Fruit fly (Drosophila melanogaster) whole organism, embryonic: ENCODE data around the gene Spn28Dc.
A peak's percentile ranks its signal among the peaks of the same experiment; 100 is the strongest.

Experiments
- Adf1 ChIP-seq: fragments of 200-800 bp; sonication (Bioruptor generic); IDR thresholded peaks from 2 replicates; pipeline ENCODE4 v1.3.6; 2022; ENCODE audit warnings: missing biosample characterization, missing genetic modification characterization
- Atf6 ChIP-seq: fragments of 200-800 bp; sonication (Bioruptor generic); IDR thresholded peaks from 2 replicates; pipeline ENCODE4 v1.3.6; 2022; ENCODE audit warnings: missing biosample characterization, missing genetic modification characterization
- BEAF-32 ChIP-seq: fragments of 200-800 bp; sonication (Bioruptor generic); optimal IDR thresholded peaks from 3 replicates; lab custom pipeline; 2017; ENCODE audit warnings: missing biosample characterization, missing genetic modification characterization, mild to moderate bottlenecking, moderate library complexity, missing genetic modification reagents
- CG11695 ChIP-seq: fragments of 200-800 bp; sonication (Bioruptor generic); IDR thresholded peaks from 3 replicates; pipeline ENCODE4 v1.3.6; 2022; ENCODE audit warnings: missing biosample characterization, missing genetic modification characterization
- CG12219 ChIP-seq: fragments of 200-800 bp; sonication (Bioruptor generic); optimal IDR thresholded peaks from 3 replicates; lab custom pipeline; 2018; ENCODE audit warnings: missing biosample characterization, mild to moderate bottlenecking, missing genetic modification characterization
- CG12299 ChIP-seq: fragments of 200-800 bp; sonication (Bioruptor generic); optimal IDR thresholded peaks from 2 replicates; lab custom pipeline; 2018; ENCODE audit warnings: missing biosample characterization, mild to moderate bottlenecking, missing genetic modification characterization
- CG12942 ChIP-seq: fragments of 200-800 bp; sonication (Bioruptor generic); optimal IDR thresholded peaks from 3 replicates; lab custom pipeline; 2016; ENCODE audit warnings: missing biosample characterization, missing genetic modification characterization
- CG13287 ChIP-seq: fragments of 200-800 bp; sonication (Bioruptor generic); IDR thresholded peaks from 2 replicates; pipeline ENCODE4 v1.3.6; 2022; ENCODE audit warnings: missing biosample characterization, missing genetic modification characterization; ENCODE audit not compliant: partially characterized antibody
- CG13894 ChIP-seq: fragments of 200-800 bp; sonication (Bioruptor generic); optimal IDR thresholded peaks from 3 replicates; lab custom pipeline; 2018; ENCODE audit warnings: missing biosample characterization, mild to moderate bottlenecking, missing genetic modification characterization, moderate library complexity
- CG14710 ChIP-seq: fragments of 200-800 bp; sonication (Bioruptor generic); optimal IDR thresholded peaks from 3 replicates; lab custom pipeline; 2019; ENCODE audit warnings: missing biosample characterization, mild to moderate bottlenecking, missing genetic modification characterization, moderate library complexity
- CG17802 ChIP-seq: fragments of 200-800 bp; sonication (Bioruptor generic); optimal IDR thresholded peaks from 2 replicates; lab custom pipeline; 2018; ENCODE audit warnings: missing biosample characterization, mild to moderate bottlenecking, missing genetic modification characterization, moderate library complexity
- CG18476 ChIP-seq: fragments of 200-800 bp; sonication (Bioruptor generic); optimal IDR thresholded peaks from 2 replicates; lab custom pipeline; 2016; ENCODE audit warnings: missing biosample characterization, mild to moderate bottlenecking, missing genetic modification characterization
- CG2678 ChIP-seq: fragments of 200-800 bp; sonication (Bioruptor generic); optimal IDR thresholded peaks from 3 replicates; lab custom pipeline; 2019; ENCODE audit warnings: missing biosample characterization, mild to moderate bottlenecking, missing genetic modification characterization, moderate library complexity
- CG2875 ChIP-seq: fragments of 200-800 bp; sonication (Bioruptor generic); optimal IDR thresholded peaks from 2 replicates; lab custom pipeline; 2017; ENCODE audit warnings: missing biosample characterization, mild to moderate bottlenecking, missing genetic modification characterization, missing genetic modification reagents
- CG3838 ChIP-seq: fragments of 200-800 bp; sonication (Bioruptor generic); optimal IDR thresholded peaks from 3 replicates; lab custom pipeline; 2016; ENCODE audit warnings: missing biosample characterization, missing genetic modification characterization
- CG4328 ChIP-seq: fragments of 200-800 bp; sonication (Bioruptor generic); optimal IDR thresholded peaks from 3 replicates; lab custom pipeline; 2017; ENCODE audit warnings: missing biosample characterization, missing genetic modification reagents, missing genetic modification characterization
- CG5245 ChIP-seq: fragments of 200-800 bp; sonication (Bioruptor generic); optimal IDR thresholded peaks from 3 replicates; lab custom pipeline; 2016; ENCODE audit warnings: missing biosample characterization, missing genetic modification characterization
- CG5953 ChIP-seq: fragments of 200-800 bp; sonication (Bioruptor generic); IDR thresholded peaks from 2 replicates; pipeline ENCODE4 v1.3.6; 2022; ENCODE audit warnings: missing biosample characterization, missing genetic modification characterization
- CG6683 ChIP-seq: fragments of 200-800 bp; sonication (Bioruptor generic); optimal IDR thresholded peaks from 2 replicates; lab custom pipeline; 2017; ENCODE audit warnings: missing biosample characterization, mild to moderate bottlenecking, missing genetic modification characterization, missing genetic modification reagents
- CG7928 ChIP-seq: fragments of 200-800 bp; sonication (Bioruptor generic); optimal IDR thresholded peaks from 2 replicates; lab custom pipeline; 2017; ENCODE audit warnings: missing biosample characterization, mild to moderate bottlenecking, missing genetic modification characterization
- CG7963 ChIP-seq: fragments of 200-800 bp; sonication (Bioruptor generic); IDR thresholded peaks from 3 replicates; pipeline ENCODE4 v1.3.6; 2022; ENCODE audit warnings: missing biosample characterization, missing genetic modification characterization; ENCODE audit not compliant: partially characterized antibody
- CG9727 ChIP-seq: fragments of 200-800 bp; sonication (Bioruptor generic); optimal IDR thresholded peaks from 3 replicates; lab custom pipeline; 2017; ENCODE audit warnings: missing biosample characterization, mild to moderate bottlenecking, missing genetic modification characterization
- Gug ChIP-seq: fragments of 200-800 bp; sonication (Bioruptor generic); IDR thresholded peaks from 4 replicates; pipeline ENCODE4 v1.3.6; 2022; ENCODE audit warnings: missing biosample characterization, missing genetic modification characterization
- Lpt ChIP-seq: fragments of >200 bp; optimal IDR thresholded peaks from 2 replicates; lab custom pipeline; 2018; ENCODE audit warnings: missing biosample characterization, missing genetic modification characterization
- Pdp1 ChIP-seq, 2 experiments: fragments of 200-800 bp; sonication (Bioruptor generic); optimal IDR thresholded peaks; 3 replicates each; lab custom pipeline; 2016; ENCODE audit warnings: missing biosample characterization in 2 of 2, missing genetic modification characterization in 2 of 2, mild to moderate bottlenecking in 1 of 2, moderate library complexity in 1 of 2
- Six4 ChIP-seq: fragments of 200-800 bp; sonication (Bioruptor generic); optimal IDR thresholded peaks from 2 replicates; lab custom pipeline; 2016; ENCODE audit warnings: missing biosample characterization, missing genetic modification characterization
- YL-1 ChIP-seq: fragments of 200-800 bp; sonication (Bioruptor generic); optimal IDR thresholded peaks from 3 replicates; lab custom pipeline; 2017; ENCODE audit warnings: missing biosample characterization, mild to moderate bottlenecking, missing genetic modification characterization
- abd-A ChIP-seq: fragments of 200-800 bp; sonication (Bioruptor generic); optimal IDR thresholded peaks from 3 replicates; lab custom pipeline; 2019; ENCODE audit warnings: missing biosample characterization, mild to moderate bottlenecking, missing genetic modification characterization, moderate library complexity
- ac ChIP-seq: fragments of 200-800 bp; sonication (Bioruptor generic); optimal IDR thresholded peaks from 3 replicates; lab custom pipeline; 2017; ENCODE audit warnings: missing biosample characterization, mild to moderate bottlenecking, missing genetic modification characterization
- ase ChIP-seq: fragments of 200-800 bp; sonication (Bioruptor generic); IDR thresholded peaks from 3 replicates; pipeline ENCODE4 v1.3.6; 2022; ENCODE audit warnings: missing biosample characterization, missing genetic modification characterization
- bigmax ChIP-seq: fragments of 200-800 bp; sonication (Bioruptor generic); optimal IDR thresholded peaks from 2 replicates; lab custom pipeline; 2018; ENCODE audit warnings: missing biosample characterization, mild to moderate bottlenecking, missing genetic modification characterization
- bsh ChIP-seq, 2 experiments: fragments of 200-800 bp; sonication (Bioruptor generic); optimal IDR thresholded peaks; 2 replicates each; lab custom pipeline; 2017 to 2018; ENCODE audit warnings: mild to moderate bottlenecking in 2 of 2, missing biosample characterization in 2 of 2, missing genetic modification characterization in 2 of 2, moderate library complexity in 1 of 2
- cg ChIP-seq: fragments of 200-800 bp; sonication (Bioruptor generic); optimal IDR thresholded peaks from 3 replicates; lab custom pipeline; 2019; ENCODE audit warnings: missing biosample characterization, mild to moderate bottlenecking, missing genetic modification characterization, moderate library complexity
- dan ChIP-seq: fragments of 200-800 bp; sonication (Bioruptor generic); IDR thresholded peaks from 2 replicates; pipeline ENCODE4 v1.3.6; 2022; ENCODE audit warnings: missing biosample characterization, missing genetic modification characterization
- dati ChIP-seq: fragments of 200-800 bp; sonication (Bioruptor generic); IDR thresholded peaks from 2 replicates; pipeline ENCODE4 v1.3.6; 2022; ENCODE audit warnings: missing biosample characterization, missing genetic modification characterization
- dmrt11E ChIP-seq: fragments of 200-800 bp; sonication (Bioruptor generic); optimal IDR thresholded peaks from 3 replicates; lab custom pipeline; 2018; ENCODE audit warnings: missing biosample characterization, mild to moderate bottlenecking, missing genetic modification characterization, moderate library complexity
- ems ChIP-seq: fragments of 200-800 bp; sonication (Bioruptor generic); optimal IDR thresholded peaks from 3 replicates; lab custom pipeline; 2016; ENCODE audit warnings: missing biosample characterization, missing genetic modification characterization
- kni ChIP-seq: fragments of 200-800 bp; sonication (Bioruptor generic); optimal IDR thresholded peaks from 3 replicates; lab custom pipeline; 2017; ENCODE audit warnings: mild to moderate bottlenecking, missing biosample characterization, missing genetic modification reagents, missing genetic modification characterization
- nom ChIP-seq: fragments of 200-800 bp; sonication (Bioruptor generic); optimal IDR thresholded peaks from 2 replicates; lab custom pipeline; 2017; ENCODE audit warnings: missing biosample characterization, missing genetic modification characterization, mild to moderate bottlenecking, moderate library complexity, missing genetic modification reagents
- org-1 ChIP-seq: fragments of 200-800 bp; sonication (Bioruptor generic); optimal IDR thresholded peaks from 2 replicates; lab custom pipeline; 2017; ENCODE audit warnings: missing biosample characterization, missing genetic modification characterization
- pnt ChIP-seq: fragments of 200-800 bp; sonication (Bioruptor generic); optimal IDR thresholded peaks from 3 replicates; lab custom pipeline; 2016; ENCODE audit warnings: missing biosample characterization, missing genetic modification characterization
- salm ChIP-seq: fragments of 200-800 bp; sonication (Bioruptor generic); optimal IDR thresholded peaks from 2 replicates; lab custom pipeline; 2018; ENCODE audit warnings: missing biosample characterization, mild to moderate bottlenecking, missing genetic modification characterization
- sim ChIP-seq: fragments of 200-800 bp; sonication (Bioruptor generic); IDR thresholded peaks from 2 replicates; pipeline ENCODE4 v1.3.6; 2022; ENCODE audit warnings: missing biosample characterization, missing genetic modification characterization
- sna ChIP-seq: fragments of 200-800 bp; sonication (Bioruptor generic); IDR thresholded peaks from 2 replicates; pipeline ENCODE4 v1.3.6; 2022; ENCODE audit warnings: missing biosample characterization, missing genetic modification characterization; ENCODE audit not compliant: partially characterized antibody
- stc ChIP-seq: fragments of 200-800 bp; sonication (Bioruptor generic); IDR thresholded peaks from 2 replicates; pipeline ENCODE4 v1.3.6; 2022; ENCODE audit warnings: missing biosample characterization, missing genetic modification characterization
- tap ChIP-seq: fragments of 200-800 bp; optimal IDR thresholded peaks from 3 replicates; lab custom pipeline; 2019; ENCODE audit warnings: missing biosample characterization, mild to moderate bottlenecking, missing genetic modification characterization, moderate library complexity
- tup ChIP-seq: fragments of 200-800 bp; sonication (Bioruptor generic); optimal IDR thresholded peaks from 2 replicates; lab custom pipeline; 2016; ENCODE audit warnings: missing biosample characterization, mild to moderate bottlenecking, missing genetic modification characterization, moderate library complexity
- zen ChIP-seq: fragments of 200-800 bp; sonication (Bioruptor generic); optimal IDR thresholded peaks from 3 replicates; lab custom pipeline; 2018; ENCODE audit warnings: missing biosample characterization, mild to moderate bottlenecking, missing genetic modification characterization, moderate library complexity
- zfh1 ChIP-seq: fragments of 200-800 bp; sonication (Bioruptor generic); IDR thresholded peaks from 3 replicates; pipeline ENCODE4 v1.3.6; 2022; ENCODE audit warnings: missing biosample characterization, missing genetic modification characterization
- zfh2 ChIP-seq: fragments of 200-800 bp; sonication (Bioruptor generic); optimal IDR thresholded peaks from 2 replicates; lab custom pipeline; 2016; ENCODE audit warnings: missing biosample characterization, missing genetic modification characterization

The Spn28Dc gene

DNA sequence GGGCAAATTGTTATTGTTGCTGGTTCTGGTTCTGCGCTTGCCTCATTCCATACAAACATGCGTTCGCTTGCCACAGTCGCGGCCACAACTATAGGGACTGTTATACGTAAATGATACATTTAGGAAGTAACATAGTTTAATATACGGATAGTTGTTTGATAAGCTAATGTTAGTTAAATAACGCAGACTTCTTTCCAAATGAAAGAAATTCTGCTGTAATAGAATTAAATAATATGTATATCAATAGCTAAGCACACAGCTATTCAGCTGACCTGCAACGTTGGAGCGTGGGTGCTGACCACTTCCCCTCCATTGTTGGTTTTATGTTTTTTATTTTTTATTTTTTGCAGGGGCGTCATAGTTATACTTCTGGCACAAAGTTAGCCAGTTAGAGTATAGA, 27.7 kb upstream of the Spn28Dc start:
- peak; percentile 34 to 57 for TF ChIP-seq bsh (GFP tag; optimal IDR thresholded peaks at IDR 0.05; lab: Kevin White, UChicago)
- TF ChIP-seq tap (tag; lab: Kevin White, UChicago) = peak; percentile 66
- TF ChIP-seq CG13894 (tag; lab: Kevin White, UChicago) = no peak
- no peak for TF ChIP-seq CG7963
- TF ChIP-seq sna = no peak
- TF ChIP-seq bigmax (GFP tag; lab: Kevin White, UChicago) = no peak
- TF ChIP-seq Atf6 (GFP tag; lab: Robert Waterston, UW) = peak; percentile 65
- TF ChIP-seq dmrt11E = peak; percentile 44
- peak; percentile 72 for TF ChIP-seq CG2678
- TF ChIP-seq org-1 = peak; percentile 49
- peak; percentile 36 for TF ChIP-seq CG14710
- TF ChIP-seq salm (tag; lab: Kevin White, UChicago) = no peak
- no peak for TF ChIP-seq CG13287 (GFP tag; lab: Robert Waterston, UW)
- no peak for TF ChIP-seq sim (GFP tag; lab: Robert Waterston, UW)
- peak; percentile 72 for TF ChIP-seq CG12219 (GFP tag; lab: Kevin White, UChicago)
- peak; percentile 13; the same call in 1 of the 2 replicates for TF ChIP-seq Adf1 (GFP tag; lab: Robert Waterston, UW)
- TF ChIP-seq CG3838 (GFP tag; lab: Kevin White, UChicago) = no peak
- TF ChIP-seq cg (GFP tag; lab: Kevin White, UChicago) = no peak
- TF ChIP-seq CG9727 (GFP tag; lab: Kevin White, UChicago) = peak; percentile 17
- peak; percentile 23 for TF ChIP-seq CG18476
- peak; percentile 53; the same call in 1 of the 2 replicates for TF ChIP-seq CG5953 (GFP tag; lab: Robert Waterston, UW)
- TF ChIP-seq ems (GFP tag; lab: Kevin White, UChicago) = peak; percentile 11
- TF ChIP-seq YL-1 (GFP tag; lab: Kevin White, UChicago) = no peak
- no peak for TF ChIP-seq dati (GFP tag; lab: Robert Waterston, UW)
- no peak for TF ChIP-seq ac (GFP tag; lab: Kevin White, UChicago)
- no peak for TF ChIP-seq tup (GFP tag; lab: Kevin White, UChicago)
- no peak for TF ChIP-seq Six4 (GFP tag; lab: Kevin White, UChicago)
- peak; percentile 19 for TF ChIP-seq pnt (GFP tag; lab: Kevin White, UChicago)
- TF ChIP-seq Pdp1 (GFP tag; optimal IDR thresholded peaks at IDR 0.05; lab: Kevin White, UChicago) = peak; percentile 36 to 39
- peak; percentile 23; the same call in 2 of the 3 replicates for TF ChIP-seq zfh1 (GFP tag; lab: Robert Waterston, UW)
- peak; percentile 14 for TF ChIP-seq CG12942 (GFP tag; lab: Kevin White, UChicago)
- TF ChIP-seq nom (GFP tag; lab: Kevin White, UChicago) = no peak
- no peak for TF ChIP-seq Lpt (GFP tag; lab: Kevin White, UChicago)
- 0 out of 4 replicates have a peak, but pooled peaks have one; percentile 7 for TF ChIP-seq Gug (GFP tag; lab: Robert Waterston, UW)
- peak; percentile 83 for TF ChIP-seq CG11695 (GFP tag; lab: Robert Waterston, UW)
- no peak for TF ChIP-seq dan (GFP tag; lab: Robert Waterston, UW)
- TF ChIP-seq stc (GFP tag; lab: Robert Waterston, UW) = peak; percentile 69; the same call in 1 of the 2 replicates
- no peak for TF ChIP-seq zen (tag; lab: Kevin White, UChicago)
- no peak for TF ChIP-seq CG17802 (tag; lab: Kevin White, UChicago)
- no peak for TF ChIP-seq BEAF-32 (GFP tag; lab: Kevin White, UChicago)
- no peak for TF ChIP-seq abd-A
- TF ChIP-seq CG12299 (tag; lab: Kevin White, UChicago) = peak; percentile 16
- no peak for TF ChIP-seq CG7928
- peak; percentile 26; the same call in 1 of the 3 replicates for TF ChIP-seq ase (GFP tag; lab: Robert Waterston, UW)
- TF ChIP-seq CG4328 (GFP tag; lab: Kevin White, UChicago) = no peak
- peak; percentile 31 for TF ChIP-seq CG2875 (GFP tag; lab: Kevin White, UChicago)
- peak; percentile 3 for TF ChIP-seq CG6683 (GFP tag; lab: Kevin White, UChicago)
- no peak for TF ChIP-seq zfh2 (GFP tag; lab: Kevin White, UChicago)
- no peak for TF ChIP-seq kni
- peak; percentile 39 for TF ChIP-seq CG5245 (GFP tag; lab: Kevin White, UChicago)
